Worm (Caenorhabditis elegans) whole organism, young adult: ENCODE measurements around the gene B0304.4.

Source experiments
- D2030.7 ChIP-seq: fragments of 200-800 bp; sonication (Bioruptor generic); IDR thresholded peaks from 2 replicates; pipeline ENCODE4 v1.3.6; 2022; ENCODE audit warnings: missing genetic modification reagents, missing genetic modification characterization, missing compliant biosample characterization
- F23B12.7 ChIP-seq: sonication (generic microtip); optimal IDR thresholded peaks from 2 replicates; lab custom pipeline; 2017; ENCODE audit warnings: missing genetic modification characterization, mild to moderate bottlenecking, missing compliant biosample characterization, antibody characterized with exemption, moderate library complexity; ENCODE audit not compliant: insufficient read depth
- F37B4.10 ChIP-seq: fragments of 200-800 bp; sonication (Bioruptor generic); IDR thresholded peaks from 2 replicates; pipeline ENCODE4 v1.3.6; 2022; ENCODE audit warnings: missing genetic modification characterization, missing compliant biosample characterization
- Y56A3A.18 ChIP-seq: fragments of 200-800 bp; sonication (Bioruptor generic); IDR thresholded peaks from 2 replicates; pipeline ENCODE4 v1.3.6; 2022; ENCODE audit warnings: missing genetic modification reagents, missing genetic modification characterization, missing compliant biosample characterization
- Y79H2A.3 ChIP-seq: fragments of 200-800 bp; sonication (Bioruptor generic); conservative IDR thresholded peaks from 2 replicates; pipeline ENCODE4 v1.3.6; 2022; ENCODE audit warnings: missing genetic modification reagents, missing genetic modification characterization, missing compliant biosample characterization
- Y95B8A.8 ChIP-seq: fragments of 200-800 bp; sonication (Bioruptor generic); IDR thresholded peaks from 2 replicates; pipeline ENCODE4 v1.3.6; 2022; ENCODE audit warnings: missing genetic modification reagents, missing genetic modification characterization, missing compliant biosample characterization
- ZK185.1 ChIP-seq: sonication (generic microtip); optimal IDR thresholded peaks from 2 replicates; lab custom pipeline; 2016; ENCODE audit warnings: mild to moderate bottlenecking, missing genetic modification characterization, missing compliant biosample characterization; ENCODE audit not compliant: poor library complexity, severe bottlenecking
- akir-1 ChIP-seq: fragments of 200-800 bp; sonication (Bioruptor generic); optimal IDR thresholded peaks from 2 replicates; lab custom pipeline; 2018; ENCODE audit warnings: mild to moderate bottlenecking, missing genetic modification characterization, moderate library complexity, missing compliant biosample characterization
- ama-1 ChIP-seq, 3 experiments: fragments of 150-350 bp in 1 of 3; sonication (generic microtip) in 2 of 3; optimal IDR thresholded peaks; 2 replicates each; lab custom pipeline; 2014 to 2018; ENCODE audit warnings: missing biosample characterization in 2 of 3, missing genetic modification characterization in 2 of 3, missing genetic modification reagents in 2 of 3
- aptf-3 ChIP-seq: fragments of 200-800 bp; sonication (Bioruptor generic); IDR thresholded peaks from 2 replicates; pipeline ENCODE4 v1.3.6; 2022; ENCODE audit warnings: missing genetic modification characterization, missing compliant biosample characterization
- attf-3 ChIP-seq: fragments of 200-800 bp; sonication (Bioruptor generic); conservative IDR thresholded peaks from 2 replicates; pipeline ENCODE4 v1.3.6; 2022; ENCODE audit warnings: missing genetic modification reagents, missing genetic modification characterization, missing compliant biosample characterization
- attf-5 ChIP-seq: fragments of 200-800 bp; sonication (Bioruptor generic); optimal IDR thresholded peaks from 2 replicates; lab custom pipeline; 2018; ENCODE audit warnings: mild to moderate bottlenecking, missing genetic modification characterization, missing compliant biosample characterization
- bed-2 ChIP-seq: fragments of 200-800 bp; sonication (Bioruptor generic); IDR thresholded peaks from 2 replicates; pipeline ENCODE4 v1.3.6; 2022; ENCODE audit warnings: missing genetic modification reagents, missing genetic modification characterization, missing compliant biosample characterization
- ccch-3 ChIP-seq: fragments of 200-800 bp; sonication (Bioruptor generic); optimal IDR thresholded peaks from 2 replicates; lab custom pipeline; 2018; ENCODE audit warnings: mild to moderate bottlenecking, missing genetic modification characterization, missing compliant biosample characterization
- cebp-1 ChIP-seq, 2 experiments: fragments of 200-800 bp in 1 of 2; sonication (Bioruptor generic) in 1 of 2; sonication (generic microtip) in 1 of 2; IDR thresholded peaks in 1 of 2; optimal IDR thresholded peaks in 1 of 2; 2 replicates each; pipeline versions ENCODE4 v1.3.6 to Lab custom; 2017 to 2022; ENCODE audit warnings: missing compliant biosample characterization in 2 of 2, missing genetic modification characterization in 2 of 2, mild to moderate bottlenecking in 1 of 2, missing genetic modification reagents in 1 of 2, moderate library complexity in 1 of 2
- ceh-27 ChIP-seq: fragments of 200-800 bp; sonication (Bioruptor generic); optimal IDR thresholded peaks from 2 replicates; lab custom pipeline; 2018; ENCODE audit warnings: mild to moderate bottlenecking, missing genetic modification characterization, moderate library complexity, missing compliant biosample characterization
- ceh-79 ChIP-seq: sonication (generic microtip); optimal IDR thresholded peaks from 2 replicates; lab custom pipeline; 2017; ENCODE audit warnings: mild to moderate bottlenecking, missing genetic modification characterization, missing compliant biosample characterization
- chd-7 ChIP-seq: sonication (generic microtip); optimal IDR thresholded peaks from 2 replicates; lab custom pipeline; 2016; ENCODE audit warnings: mild to moderate bottlenecking, missing genetic modification characterization, moderate library complexity, missing compliant biosample characterization
- dpl-1 ChIP-seq: fragments of 150-350 bp; optimal IDR thresholded peaks from 2 replicates; lab custom pipeline; 2014; ENCODE audit warnings: missing biosample characterization, missing genetic modification reagents, missing genetic modification characterization
- egl-18 ChIP-seq: fragments of 200-800 bp; sonication (Bioruptor generic); IDR thresholded peaks from 2 replicates; pipeline ENCODE4 v1.3.6; 2022; ENCODE audit warnings: missing genetic modification reagents, missing genetic modification characterization, missing compliant biosample characterization
- egl-44 ChIP-seq: fragments of 200-800 bp; sonication (Bioruptor generic); IDR thresholded peaks from 2 replicates; pipeline ENCODE4 v1.3.6; 2022; ENCODE audit warnings: missing genetic modification reagents, missing genetic modification characterization, missing compliant biosample characterization
- ets-4 ChIP-seq: fragments of 200-800 bp; sonication (Bioruptor generic); optimal IDR thresholded peaks from 2 replicates; lab custom pipeline; 2018; ENCODE audit warnings: mild to moderate bottlenecking, missing genetic modification characterization, missing compliant biosample characterization
- fkh-3 ChIP-seq: sonication (generic microtip); optimal IDR thresholded peaks from 2 replicates; lab custom pipeline; 2016; ENCODE audit warnings: mild to moderate bottlenecking, missing genetic modification characterization, missing compliant biosample characterization
- hmg-20 ChIP-seq: fragments of 200-800 bp; sonication (Bioruptor generic); IDR thresholded peaks from 2 replicates; pipeline ENCODE4 v1.3.6; 2022; ENCODE audit warnings: missing genetic modification reagents, missing genetic modification characterization, missing compliant biosample characterization
- hrde-1 ChIP-seq: sonication (generic microtip); optimal IDR thresholded peaks from 2 replicates; lab custom pipeline; 2016; ENCODE audit warnings: missing genetic modification characterization, mild to moderate bottlenecking, missing compliant biosample characterization, moderate library complexity, missing genotype, missing genetic modification reagents, borderline replicate concordance
- lag-1 ChIP-seq: fragments of 200-800 bp; sonication (Bioruptor generic); IDR thresholded peaks from 2 replicates; pipeline ENCODE4 v1.3.6; 2022; ENCODE audit warnings: missing genetic modification reagents, missing genetic modification characterization, missing compliant biosample characterization
- lin-26 ChIP-seq: fragments of 200-800 bp; sonication (Bioruptor generic); IDR thresholded peaks from 2 replicates; pipeline ENCODE4 v1.3.6; 2022; ENCODE audit warnings: missing genetic modification reagents, missing genetic modification characterization, missing compliant biosample characterization
- lin-40 ChIP-seq: sonication (generic microtip); optimal IDR thresholded peaks from 2 replicates; lab custom pipeline; 2016; ENCODE audit warnings: missing genetic modification characterization, mild to moderate bottlenecking, missing compliant biosample characterization, missing genotype, missing genetic modification reagents
- nfyb-1 ChIP-seq: fragments of 200-800 bp; sonication (Bioruptor generic); IDR thresholded peaks from 2 replicates; pipeline ENCODE4 v1.3.6; 2022; ENCODE audit warnings: missing genetic modification reagents, missing genetic modification characterization, missing compliant biosample characterization
- nhr-80 ChIP-seq: sonication (generic microtip); optimal IDR thresholded peaks from 2 replicates; lab custom pipeline; 2016; ENCODE audit warnings: missing genetic modification characterization, missing compliant biosample characterization
- pbrm-1 ChIP-seq: fragments of 200-800 bp; sonication (Bioruptor generic); IDR thresholded peaks from 2 replicates; pipeline ENCODE4 v1.3.6; 2022; ENCODE audit warnings: missing genetic modification reagents, missing genetic modification characterization, missing compliant biosample characterization
- pha-4 ChIP-seq: fragments of 150-350 bp; sonication (generic microtip); optimal IDR thresholded peaks from 2 replicates; lab custom pipeline; 2014; ENCODE audit warnings: missing biosample characterization, missing genetic modification reagents, missing genetic modification characterization
- rpc-1 ChIP-seq, 2 experiments: fragments of 150-350 bp in 1 of 2; sonication (generic microtip) in 1 of 2; optimal IDR thresholded peaks; 2 replicates each; lab custom pipeline; 2014 to 2018; ENCODE audit warnings: missing biosample characterization in 1 of 2, missing genetic modification characterization in 1 of 2, missing genetic modification reagents in 1 of 2, missing genotype in 1 of 2
- sdz-38 ChIP-seq: sonication (generic microtip); optimal IDR thresholded peaks from 2 replicates; lab custom pipeline; 2016; ENCODE audit warnings: missing genotype, missing genetic modification characterization, missing compliant biosample characterization
- sea-2 ChIP-seq: fragments of 200-800 bp; sonication (Bioruptor generic); IDR thresholded peaks from 2 replicates; pipeline ENCODE4 v1.3.6; 2022; ENCODE audit warnings: missing genetic modification characterization, missing compliant biosample characterization
- snpc-1.1 ChIP-seq: sonication (generic microtip); optimal IDR thresholded peaks from 2 replicates; lab custom pipeline; 2017; ENCODE audit warnings: missing genetic modification characterization, mild to moderate bottlenecking, missing compliant biosample characterization, antibody characterized with exemption, moderate library complexity, missing genotype, missing genetic modification reagents; ENCODE audit not compliant: insufficient read depth
- sptf-2 ChIP-seq: fragments of 200-800 bp; sonication (Bioruptor generic); optimal IDR thresholded peaks from 2 replicates; lab custom pipeline; 2018; ENCODE audit warnings: mild to moderate bottlenecking, missing genetic modification characterization, missing compliant biosample characterization
- tbx-9 ChIP-seq: sonication (generic microtip); optimal IDR thresholded peaks from 2 replicates; lab custom pipeline; 2016; ENCODE audit warnings: borderline replicate concordance, missing genetic modification characterization, inconsistent platforms, missing compliant biosample characterization
- xnd-1 ChIP-seq: sonication (generic microtip); optimal IDR thresholded peaks from 2 replicates; lab custom pipeline; 2016; ENCODE audit warnings: missing genotype, missing genetic modification reagents, missing genetic modification characterization, missing compliant biosample characterization
- zim-3 ChIP-seq: sonication (generic microtip); optimal IDR thresholded peaks from 2 replicates; lab custom pipeline; 2017; ENCODE audit warnings: mild to moderate bottlenecking, missing genetic modification characterization, moderate library complexity, missing compliant biosample characterization
- ztf-18 ChIP-seq: sonication (generic microtip); optimal IDR thresholded peaks from 2 replicates; lab custom pipeline; 2016; ENCODE audit warnings: missing genotype, mild to moderate bottlenecking, missing genetic modification characterization, missing compliant biosample characterization
- ztf-22 ChIP-seq: fragments of 200-800 bp; sonication (Bioruptor generic); optimal IDR thresholded peaks from 2 replicates; lab custom pipeline; 2018; ENCODE audit warnings: mild to moderate bottlenecking, missing genetic modification characterization, moderate library complexity, missing compliant biosample characterization
- ztf-25 ChIP-seq: fragments of 200-800 bp; sonication (Bioruptor generic); IDR thresholded peaks from 2 replicates; pipeline ENCODE4 v1.3.6; 2022; ENCODE audit warnings: missing genetic modification reagents, missing genetic modification characterization, missing compliant biosample characterization
- ztf-28 ChIP-seq: fragments of 200-800 bp; sonication (Bioruptor generic); IDR thresholded peaks from 2 replicates; pipeline ENCODE4 v1.3.6; 2022; ENCODE audit warnings: missing genetic modification reagents, missing genetic modification characterization, missing compliant biosample characterization
- ztf-3 ChIP-seq: fragments of 200-800 bp; sonication (Bioruptor generic); optimal IDR thresholded peaks from 2 replicates; lab custom pipeline; 2018; ENCODE audit warnings: mild to moderate bottlenecking, missing genetic modification characterization, missing compliant biosample characterization
- ztf-6 ChIP-seq: fragments of 200-800 bp; sonication (Bioruptor generic); IDR thresholded peaks from 2 replicates; pipeline ENCODE4 v1.3.6; 2022; ENCODE audit warnings: missing genetic modification reagents, missing genetic modification characterization, missing compliant biosample characterization

B0304.4 gene

DNA sequence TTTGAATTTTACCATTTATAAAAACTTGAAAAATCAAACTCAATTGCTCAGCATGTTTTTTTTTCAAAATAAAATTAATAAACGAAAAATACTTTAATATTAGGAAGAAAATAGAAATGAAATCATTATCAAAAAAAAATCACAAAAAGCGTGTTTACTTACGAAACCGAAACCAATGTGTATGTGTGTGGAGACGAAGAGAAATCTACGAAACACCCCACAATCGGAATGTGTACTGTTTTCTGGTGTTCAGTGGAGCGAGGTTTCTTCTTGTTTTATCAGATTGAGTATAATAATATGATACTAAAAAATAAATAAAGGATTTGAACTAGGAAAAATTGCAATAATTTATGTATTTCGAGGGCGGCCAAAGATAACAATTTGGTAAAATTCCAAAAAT, 15.4 kb downstream of the B0304.4 start:
- no peak for TF ChIP-seq F37B4.10 (GFP tag; lab: Robert Waterston, UW)
- no peak for TF ChIP-seq bed-2 (GFP tag; lab: Robert Waterston, UW)
- no peak for TF ChIP-seq sptf-2 (GFP tag; lab: Kevin White, UChicago)
- no peak for TF ChIP-seq F23B12.7 (tag; lab: Kevin White, UChicago)
- TF ChIP-seq ets-4 (GFP tag; lab: Kevin White, UChicago) = no peak
- peak; percentile 6 for TF ChIP-seq attf-5
- no peak for TF ChIP-seq ztf-18
- TF ChIP-seq ztf-6 (GFP tag; lab: Robert Waterston, UW) = no peak
- no peak for TF ChIP-seq akir-1
- TF ChIP-seq Y56A3A.18 (GFP tag; lab: Robert Waterston, UW) = no peak
- no peak for TF ChIP-seq sea-2 (GFP tag; lab: Robert Waterston, UW)
- no peak for TF ChIP-seq xnd-1 (tag; lab: Kevin White, UChicago)
- TF ChIP-seq ccch-3 = no peak
- TF ChIP-seq hrde-1 (tag; lab: Kevin White, UChicago) = no peak
- TF ChIP-seq ceh-27 (GFP tag; lab: Kevin White, UChicago) = no peak
- no peak for TF ChIP-seq ztf-22
- no peak for TF ChIP-seq ztf-3 (GFP tag; lab: Kevin White, UChicago)
- TF ChIP-seq egl-18 (GFP tag; lab: Robert Waterston, UW) = no peak
- TF ChIP-seq nhr-80 (tag; lab: Kevin White, UChicago) = peak; percentile 62
- no peak for TF ChIP-seq attf-3 (GFP tag; lab: Robert Waterston, UW)
- no peak for TF ChIP-seq pha-4
- TF ChIP-seq hmg-20 (GFP tag; lab: Robert Waterston, UW) = no peak
- TF ChIP-seq snpc-1.1 (tag; lab: Kevin White, UChicago) = no peak
- no peak for TF ChIP-seq cebp-1 (GFP tag; IDR thresholded peaks at IDR 0.05; lab: Robert Waterston, UW)
- TF ChIP-seq cebp-1 (tag; optimal IDR thresholded peaks at IDR 0.05; lab: Kevin White, UChicago) = peak; percentile 45
- TF ChIP-seq tbx-9 (tag; lab: Kevin White, UChicago) = no peak

DNA sequence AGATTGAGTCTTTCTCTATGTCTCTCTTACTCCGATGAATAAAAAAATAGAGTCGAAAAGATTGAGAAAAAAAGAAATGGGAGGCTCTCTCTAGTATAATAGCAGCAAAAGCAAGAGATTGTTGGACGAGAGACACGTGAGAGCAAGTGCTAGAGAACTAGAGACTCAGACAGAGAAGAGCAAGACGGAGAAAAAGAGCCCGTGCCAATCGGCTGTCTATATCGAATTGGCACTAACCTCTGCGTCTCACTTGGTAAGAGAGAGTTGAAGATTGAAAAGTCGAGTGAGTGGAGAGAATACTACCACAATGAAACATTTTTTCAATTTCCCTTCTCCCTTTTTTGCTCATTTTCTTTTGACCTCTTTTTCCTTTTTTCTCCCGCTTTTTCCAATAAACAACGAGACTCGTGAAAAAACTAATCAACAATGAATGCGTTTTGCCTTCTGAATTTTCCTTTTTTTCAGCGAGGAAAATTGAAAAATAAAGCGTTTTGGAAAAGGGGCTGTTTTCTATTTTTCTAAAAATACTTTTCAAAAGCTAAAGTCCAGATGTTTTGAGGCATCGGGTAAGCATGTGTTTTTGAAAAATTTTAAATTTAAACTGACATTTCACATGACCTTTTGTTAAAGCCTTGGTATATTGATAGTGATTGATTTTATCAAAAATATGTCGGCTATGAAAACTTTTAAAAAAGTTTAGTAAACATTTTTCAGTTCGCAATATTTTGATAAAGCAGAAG, 16.3 kb downstream of the B0304.4 start:
- TF ChIP-seq attf-5 = peak; percentile 42
- TF ChIP-seq ZK185.1 (tag; lab: Kevin White, UChicago) = peak; percentile 55
- TF ChIP-seq sdz-38 (tag; lab: Kevin White, UChicago) = no peak
- no peak for TF ChIP-seq pbrm-1 (GFP tag; lab: Robert Waterston, UW)
- no peak for TF ChIP-seq ceh-79
- no peak for TF ChIP-seq egl-44 (GFP tag; lab: Robert Waterston, UW)
- peak; percentile 21 for TF ChIP-seq chd-7 (tag; lab: Kevin White, UChicago)
- TF ChIP-seq dpl-1 (GFP tag; lab: Kevin White, UChicago) = no peak
- no peak for TF ChIP-seq xnd-1 (tag; lab: Kevin White, UChicago)
- TF ChIP-seq aptf-3 = no peak
- TF ChIP-seq nfyb-1 = 0 out of 2 replicates have a peak, but pooled peaks have one; percentile 27
- TF ChIP-seq lin-40 = peak; percentile 52
- no peak for TF ChIP-seq ztf-28
- no peak for TF ChIP-seq Y95B8A.8 (GFP tag; lab: Robert Waterston, UW)
- no peak for TF ChIP-seq ama-1 (optimal IDR thresholded peaks at IDR 0.05; lab: Kevin White, UChicago)
- no peak for TF ChIP-seq ama-1 (GFP tag; optimal IDR thresholded peaks at IDR 0.05; lab: Kevin White, UChicago)
- TF ChIP-seq lag-1 (GFP tag; lab: Robert Waterston, UW) = no peak
- no peak for TF ChIP-seq zim-3
- no peak for TF ChIP-seq fkh-3 (tag; lab: Kevin White, UChicago)
- no peak for TF ChIP-seq Y79H2A.3 (GFP tag; lab: Robert Waterston, UW)
- TF ChIP-seq rpc-1 (optimal IDR thresholded peaks at IDR 0.05; lab: Kevin White, UChicago) = no peak
- no peak for TF ChIP-seq rpc-1 (tag; optimal IDR thresholded peaks at IDR 0.05; lab: Kevin White, UChicago)
- TF ChIP-seq D2030.7 (GFP tag; lab: Robert Waterston, UW) = no peak
- no peak for TF ChIP-seq ztf-25 (GFP tag; lab: Robert Waterston, UW)
- no peak for TF ChIP-seq lin-26
